Fruit fly (Drosophila melanogaster): ENCODE data around the gene CG11151.

Gene CG11151

DNA sequence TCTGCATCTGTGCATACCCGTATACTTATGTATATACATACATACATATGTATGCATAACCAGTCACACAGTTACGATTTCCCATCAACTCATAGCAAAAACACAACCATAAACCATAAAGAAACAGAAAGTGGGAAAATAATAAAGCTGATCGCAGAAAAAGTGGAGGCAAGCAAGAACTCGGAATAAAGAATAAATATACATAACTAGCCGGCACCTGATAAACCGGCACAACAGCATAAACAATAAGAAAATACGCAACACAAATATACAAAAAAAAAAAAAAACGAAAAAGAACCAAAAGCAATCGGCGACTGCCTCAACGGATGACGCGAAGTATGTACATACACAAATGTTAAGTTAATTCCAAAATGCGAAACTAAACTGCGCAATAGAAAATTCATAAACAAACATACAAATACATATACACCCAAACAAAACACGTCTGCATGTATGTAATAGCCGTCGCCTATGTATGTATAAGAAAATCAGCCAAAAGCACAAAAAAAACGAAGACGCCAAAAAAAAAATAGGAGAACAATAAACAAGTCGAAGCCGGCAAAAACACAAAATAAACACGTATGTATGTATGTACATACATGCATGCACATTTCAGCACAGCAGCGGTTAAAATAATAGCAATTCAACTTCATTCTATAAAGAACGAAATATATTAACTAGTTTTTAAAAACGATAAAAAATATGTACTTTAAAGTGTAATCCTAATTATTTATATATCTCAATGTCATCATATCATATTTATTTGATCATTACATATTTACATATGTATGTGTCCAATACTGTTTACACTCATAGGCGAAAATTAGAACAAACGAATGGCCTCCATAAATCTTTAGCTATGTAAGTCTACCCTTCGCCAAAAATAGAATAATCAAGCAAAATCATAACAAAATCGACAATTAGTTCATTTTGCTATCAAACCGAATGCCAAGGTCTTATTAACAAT, 9.6 kb downstream of the CG11151 start (continued):
- TF ChIP-seq Drgx (GFP tag; IDR thresholded peaks at IDR 0.05) (peak; percentile 34), Ada2b (GFP tag; IDR thresholded peaks at IDR 0.05) (peak; percentile 75), CG13296 (GFP tag; optimal IDR thresholded peaks at IDR 0.05) (peak; percentile 70), phol (tag; optimal IDR thresholded peaks at IDR 0.05) (peak; percentile 53), CG13894 (tag; optimal IDR thresholded peaks at IDR 0.05) (peak; percentile 3), CG2678 (tag; optimal IDR thresholded peaks at IDR 0.05) (peak; percentile 89), gem (tag; optimal IDR thresholded peaks at IDR 0.05) (peak; percentile 87), gce (GFP tag; IDR thresholded peaks at IDR 0.05) (peak; percentile 48; the same call in 1 of the 3 replicates), Doc2 (GFP tag; IDR thresholded peaks at IDR 0.05) (no peak), CG4404 (GFP tag; IDR thresholded peaks at IDR 0.05) (peak; percentile 65), sob (GFP tag; IDR thresholded peaks at IDR 0.05) (peak; percentile 73), nmo (GFP tag; optimal IDR thresholded peaks at IDR 0.05) (peak; percentile 58), sens (GFP tag) (peak; percentile 89), CG10267 (tag; optimal IDR thresholded peaks at IDR 0.05) (peak; percentile 64), ase (GFP tag; IDR thresholded peaks at IDR 0.05) (peak; percentile 69; the same call in 2 of the 3 replicates), NK7.1 (GFP tag; optimal IDR thresholded peaks at IDR 0.05) (no peak), pros (GFP tag; optimal IDR thresholded peaks at IDR 0.05) (no peak), Spps (tag; optimal IDR thresholded peaks at IDR 0.05) (no peak), CG10654 (GFP tag; optimal IDR thresholded peaks at IDR 0.05) (peak; percentile 21), lola (GFP tag; optimal IDR thresholded peaks at IDR 0.05) (peak in 1 of 3 experiments; percentile 25), CG1792 (GFP tag; optimal IDR thresholded peaks at IDR 0.05) (peak; percentile 39), ATbp (GFP tag; optimal IDR thresholded peaks at IDR 0.05) (no peak), CG8388 (GFP tag; optimal IDR thresholded peaks at IDR 0.05) (peak; percentile 59), org-1 (GFP tag; optimal IDR thresholded peaks at IDR 0.05) (peak; percentile 68), pfk (GFP tag; optimal IDR thresholded peaks at IDR 0.05) (no peak), NC2β (GFP tag; optimal IDR thresholded peaks at IDR 0.05) (no peak), CG2120 (GFP tag; optimal IDR thresholded peaks at IDR 0.05) (peak; percentile 80), onecut (GFP tag; IDR thresholded peaks at IDR 0.05) (peak; percentile 33; the same call in 1 of the 2 replicates), prd (optimal IDR thresholded peaks at IDR 0.05) (no peak), prd (GFP tag; IDR thresholded peaks at IDR 0.05) (peak; percentile 70), Myb (GFP tag; optimal IDR thresholded peaks at IDR 0.05) (peak; percentile 7), schlank (tag; optimal IDR thresholded peaks at IDR 0.05) (no peak), TFAM (GFP tag; optimal IDR thresholded peaks at IDR 0.05) (no peak), CG13624 (GFP tag; optimal IDR thresholded peaks at IDR 0.05) (peak; percentile 97), trh (GFP tag; optimal IDR thresholded peaks at IDR 0.05) (peak; percentile 42), wor (GFP tag; IDR thresholded peaks at IDR 0.05) (no peak), CG14667 (GFP tag; IDR thresholded peaks at IDR 0.05) (peak; percentile 49), Hsf (GFP tag; optimal IDR thresholded peaks at IDR 0.05) (peak; percentile 50), HHEX (GFP tag; optimal IDR thresholded peaks at IDR 0.05) (peak; percentile 54), Opbp (GFP tag; IDR thresholded peaks at IDR 0.05; ENCODE audit: partially characterized antibody) (no peak), CG3281 (GFP tag; optimal IDR thresholded peaks at IDR 0.05) (peak; percentile 79), Nf-YB (GFP tag; optimal IDR thresholded peaks at IDR 0.05) (peak; percentile 60), CG13123 (GFP tag; optimal IDR thresholded peaks at IDR 0.05) (no peak), CG2712 (tag; optimal IDR thresholded peaks at IDR 0.05) (peak; percentile 75), H15 (GFP tag; IDR thresholded peaks at IDR 0.05) (peak; percentile 46; the same call in 1 of the 3 replicates), CG4820 (GFP tag; optimal IDR thresholded peaks at IDR 0.05) (peak; percentile 44), klu (GFP tag; IDR thresholded peaks at IDR 0.05) (peak; percentile 24; the same call in 1 of the 2 replicates), Jarid2 (GFP tag; optimal IDR thresholded peaks at IDR 0.05) (peak; percentile 38), Mrtf (GFP tag; IDR thresholded peaks at IDR 0.05) (peak; percentile 25; the same call in 2 of the 3 replicates)
